Fruit fly (Drosophila melanogaster): ENCODE data around the gene rhea.

Gene rhea

dm6 chr3L:8550836-8551235, 6.0 kb downstream of the rhea start (continued):
- TF ChIP-seq Hr4 (GFP tag; optimal IDR thresholded peaks at IDR 0.05) (no peak), Gug (GFP tag; IDR thresholded peaks at IDR 0.05) (no peak), CG11902 (GFP tag; optimal IDR thresholded peaks at IDR 0.05) (no peak), CG9139 (GFP tag; optimal IDR thresholded peaks at IDR 0.05) (no peak)

dm6 chr3L:8553125-8553524, 8.3 kb downstream of the rhea start:
- TF ChIP-seq Hr38 (GFP tag; optimal IDR thresholded peaks at IDR 0.05) (no peak), Eip78C (GFP tag) (no peak), svp (GFP tag) (no peak), cyc (GFP tag; optimal IDR thresholded peaks at IDR 0.05) (no peak), eg (GFP tag; IDR thresholded peaks at IDR 0.05) (no peak), fkh (GFP tag; optimal IDR thresholded peaks at IDR 0.05) (no peak), dac (GFP tag; optimal IDR thresholded peaks at IDR 0.05) (no peak), CG15336 (GFP tag; IDR thresholded peaks at IDR 0.05) (no peak), dsx (GFP tag; optimal IDR thresholded peaks at IDR 0.05; ENCODE audit: poor library complexity, severe bottlenecking) (no peak), CG1621 (tag; optimal IDR thresholded peaks at IDR 0.05) (no peak)

- TF ChIP-seq CG8319 (GFP tag; optimal IDR thresholded peaks at IDR 0.05) (no peak), OdsH (GFP tag; optimal IDR thresholded peaks at IDR 0.05) (no peak)
These were observed 9.3 kb downstream of the rhea start for dm6 chr3L:8554024-8554642.

- TF ChIP-seq Ets21C (GFP tag; optimal IDR thresholded peaks at IDR 0.05) (no peak), CG4318 (GFP tag; optimal IDR thresholded peaks at IDR 0.05) (no peak), CG8119 (GFP tag; IDR thresholded peaks at IDR 0.05) (no peak), acj6 (GFP tag; optimal IDR thresholded peaks at IDR 0.05) (no peak), Hr4 (GFP tag; optimal IDR thresholded peaks at IDR 0.05) (no peak), CG32006 (GFP tag; optimal IDR thresholded peaks at IDR 0.05) (no peak), CG8632 (GFP tag; optimal IDR thresholded peaks at IDR 0.05) (no peak), Sox14 (GFP tag; optimal IDR thresholded peaks at IDR 0.05) (no peak), ss (GFP tag; optimal IDR thresholded peaks at IDR 0.05) (no peak), eg (GFP tag; IDR thresholded peaks at IDR 0.05) (no peak), net (GFP tag; optimal IDR thresholded peaks at IDR 0.05) (no peak), fd59A (GFP tag; optimal IDR thresholded peaks at IDR 0.05) (no peak), CG15336 (GFP tag; IDR thresholded peaks at IDR 0.05) (no peak), CG11294 (GFP tag; IDR thresholded peaks at IDR 0.05) (no peak), Hr39 (GFP tag; optimal IDR thresholded peaks at IDR 0.05) (no peak), topi (GFP tag; optimal IDR thresholded peaks at IDR 0.05) (no peak), Eip75B (GFP tag; optimal IDR thresholded peaks at IDR 0.05) (no peak), CG3919 (GFP tag; optimal IDR thresholded peaks at IDR 0.05) (no peak), CG9139 (GFP tag; optimal IDR thresholded peaks at IDR 0.05) (no peak)
These were observed 12.2 kb downstream of the rhea start for dm6 chr3L:8557018-8557417.

dm6 chr3L:8559754-8560328, 15.0 kb downstream of the rhea start:
- TF ChIP-seq dac (GFP tag; optimal IDR thresholded peaks at IDR 0.05) (no peak), dsx (GFP tag; optimal IDR thresholded peaks at IDR 0.05; ENCODE audit: poor library complexity, severe bottlenecking) (no peak), CG3919 (GFP tag; optimal IDR thresholded peaks at IDR 0.05) (no peak), CG34406 (GFP tag; optimal IDR thresholded peaks at IDR 0.05) (no peak), net (GFP tag; optimal IDR thresholded peaks at IDR 0.05) (no peak), CG6163 (GFP tag; IDR thresholded peaks at IDR 0.05) (no peak), spab (GFP tag; optimal IDR thresholded peaks at IDR 0.05) (no peak), fd85E (GFP tag; optimal IDR thresholded peaks at IDR 0.05) (no peak), lz (GFP tag; optimal IDR thresholded peaks at IDR 0.05) (no peak), fd59A (GFP tag; optimal IDR thresholded peaks at IDR 0.05) (no peak), Blimp-1 (GFP tag; optimal IDR thresholded peaks at IDR 0.05) (no peak), cyc (GFP tag; optimal IDR thresholded peaks at IDR 0.05) (no peak), Hr39 (GFP tag; optimal IDR thresholded peaks at IDR 0.05) (no peak), CG6808 (GFP tag; optimal IDR thresholded peaks at IDR 0.05) (no peak), Lpt (GFP tag; optimal IDR thresholded peaks at IDR 0.05) (no peak), CG32006 (GFP tag; optimal IDR thresholded peaks at IDR 0.05) (no peak)
